Worm (Caenorhabditis elegans) whole organism, L2 larva: ENCODE results near the gene R02E4.2.

Source experiments
- C34F6.9 ChIP-seq: fragments of 150-350 bp; optimal IDR thresholded peaks from 2 replicates; lab custom pipeline; 2014; ENCODE audit warnings: missing biosample characterization, missing genetic modification characterization
- F13H6.1 ChIP-seq: sonication (generic microtip); optimal IDR thresholded peaks from 2 replicates; lab custom pipeline; 2016; ENCODE audit warnings: missing genetic modification characterization, missing compliant biosample characterization
- R02D3.7 ChIP-seq: fragments of 150-350 bp; optimal IDR thresholded peaks from 2 replicates; lab custom pipeline; 2014; ENCODE audit warnings: missing biosample characterization, missing genetic modification characterization
- Y55F3AM.14 ChIP-seq: fragments of 200-800 bp; sonication (Bioruptor generic); optimal IDR thresholded peaks from 2 replicates; lab custom pipeline; 2018; ENCODE audit warnings: mild to moderate bottlenecking, missing genetic modification characterization, missing compliant biosample characterization
- alr-1 ChIP-seq: fragments of 150-350 bp; optimal IDR thresholded peaks from 2 replicates; lab custom pipeline; 2014; ENCODE audit warnings: missing biosample characterization, missing genetic modification characterization
- aly-2 ChIP-seq: fragments of 150-350 bp; optimal IDR thresholded peaks from 2 replicates; lab custom pipeline; 2014; ENCODE audit warnings: missing biosample characterization, missing genetic modification characterization
- ama-1 ChIP-seq: fragments of 150-350 bp; optimal IDR thresholded peaks from 2 replicates; lab custom pipeline; 2018; ENCODE audit warnings: inconsistent platforms
- ceh-16 ChIP-seq: fragments of 150-350 bp; optimal IDR thresholded peaks from 2 replicates; lab custom pipeline; 2014; ENCODE audit warnings: missing biosample characterization, missing genetic modification characterization
- ceh-82 ChIP-seq: fragments of 150-350 bp; optimal IDR thresholded peaks from 2 replicates; lab custom pipeline; 2014; ENCODE audit warnings: missing biosample characterization, missing genetic modification characterization
- crh-2 ChIP-seq: sonication (generic microtip); optimal IDR thresholded peaks from 2 replicates; lab custom pipeline; 2017; ENCODE audit warnings: missing biosample characterization, missing genetic modification characterization
- egl-27 ChIP-seq: sonication (generic microtip); optimal IDR thresholded peaks from 3 replicates; lab custom pipeline; 2017; ENCODE audit warnings: missing biosample characterization, missing genetic modification reagents, missing genetic modification characterization
- elt-1 ChIP-seq: fragments of 150-350 bp; optimal IDR thresholded peaks from 2 replicates; lab custom pipeline; 2014; ENCODE audit warnings: missing biosample characterization, missing genetic modification characterization
- elt-3 ChIP-seq: sonication (generic microtip); optimal IDR thresholded peaks from 2 replicates; lab custom pipeline; 2017; ENCODE audit warnings: missing biosample characterization, missing genetic modification characterization
- fos-1 ChIP-seq: fragments of 150-350 bp; optimal IDR thresholded peaks from 2 replicates; lab custom pipeline; 2014; ENCODE audit warnings: missing biosample characterization, missing genetic modification characterization
- gmeb-1 ChIP-seq: fragments of 150-350 bp; optimal IDR thresholded peaks from 2 replicates; lab custom pipeline; 2014; ENCODE audit warnings: missing biosample characterization, missing genetic modification characterization
- lin-11 ChIP-seq: fragments of 150-350 bp; sonication (generic microtip); optimal IDR thresholded peaks from 2 replicates; lab custom pipeline; 2014; ENCODE audit warnings: missing biosample characterization, missing genetic modification characterization, inconsistent platforms, mixed read lengths
- lin-13 ChIP-seq: fragments of 150-350 bp; optimal IDR thresholded peaks from 2 replicates; lab custom pipeline; 2014; ENCODE audit warnings: missing biosample characterization, missing genetic modification reagents, missing genetic modification characterization
- lin-39 ChIP-seq: fragments of 150-350 bp; optimal IDR thresholded peaks from 2 replicates; lab custom pipeline; 2014; ENCODE audit warnings: missing biosample characterization, missing genetic modification reagents, missing genetic modification characterization
- lsy-2 ChIP-seq, 2 experiments: fragments of 150-350 bp in 1 of 2; sonication (generic microtip) in 1 of 2; optimal IDR thresholded peaks; 2 replicates each; lab custom pipeline; 2014 to 2017; ENCODE audit warnings: missing biosample characterization in 2 of 2, missing genetic modification characterization in 2 of 2
- mab-5 ChIP-seq: fragments of 150-350 bp; optimal IDR thresholded peaks from 2 replicates; lab custom pipeline; 2014; ENCODE audit warnings: missing biosample characterization, missing genetic modification characterization
- mdl-1 ChIP-seq, 2 experiments: fragments of 150-350 bp in 1 of 2; sonication (generic microtip) in 1 of 2; optimal IDR thresholded peaks; 2 replicates each; lab custom pipeline; 2017; ENCODE audit warnings: missing biosample characterization in 2 of 2, missing genetic modification characterization in 2 of 2
- nhr-11 ChIP-seq: fragments of 150-350 bp; optimal IDR thresholded peaks from 2 replicates; lab custom pipeline; 2014; ENCODE audit warnings: missing biosample characterization, missing genetic modification characterization
- nhr-12 ChIP-seq: fragments of 150-350 bp; optimal IDR thresholded peaks from 2 replicates; lab custom pipeline; 2014; ENCODE audit warnings: missing biosample characterization, missing genetic modification characterization
- nhr-129 ChIP-seq: fragments of 150-350 bp; optimal IDR thresholded peaks from 2 replicates; lab custom pipeline; 2014; ENCODE audit warnings: missing biosample characterization, missing genetic modification characterization
- nhr-21 ChIP-seq: fragments of 150-350 bp; optimal IDR thresholded peaks from 2 replicates; lab custom pipeline; 2014; ENCODE audit warnings: missing biosample characterization, missing genetic modification characterization
- nhr-23 ChIP-seq: fragments of 150-350 bp; optimal IDR thresholded peaks from 2 replicates; lab custom pipeline; 2014; ENCODE audit warnings: missing biosample characterization, missing genetic modification reagents, missing genetic modification characterization
- nhr-237 ChIP-seq: fragments of 150-350 bp; optimal IDR thresholded peaks from 2 replicates; lab custom pipeline; 2014; ENCODE audit warnings: missing biosample characterization, missing genetic modification characterization
- nhr-25 ChIP-seq: fragments of 150-350 bp; sonication (generic microtip); optimal IDR thresholded peaks from 3 replicates; lab custom pipeline; 2014; ENCODE audit warnings: missing biosample characterization, missing genetic modification characterization
- nhr-6 ChIP-seq: fragments of 150-350 bp; optimal IDR thresholded peaks from 2 replicates; lab custom pipeline; 2014; ENCODE audit warnings: missing biosample characterization, missing genetic modification characterization
- peb-1 ChIP-seq: fragments of 150-350 bp; optimal IDR thresholded peaks from 2 replicates; lab custom pipeline; 2014; ENCODE audit warnings: missing biosample characterization, missing genetic modification characterization
- sem-4 ChIP-seq: fragments of 150-350 bp; optimal IDR thresholded peaks from 2 replicates; lab custom pipeline; 2014; ENCODE audit warnings: missing biosample characterization, missing genetic modification reagents, missing genetic modification characterization
- skn-1 ChIP-seq: sonication (generic microtip); optimal IDR thresholded peaks from 2 replicates; lab custom pipeline; 2017; ENCODE audit warnings: missing biosample characterization, missing genetic modification characterization
- sma-9 ChIP-seq, 2 experiments: fragments of 150-350 bp in 1 of 2; sonication (generic microtip) in 1 of 2; optimal IDR thresholded peaks; 2 replicates each; lab custom pipeline; 2014 to 2016; ENCODE audit warnings: missing genetic modification characterization in 2 of 2, mild to moderate bottlenecking in 1 of 2, missing biosample characterization in 1 of 2, missing compliant biosample characterization in 1 of 2, missing genetic modification reagents in 1 of 2, moderate library complexity in 1 of 2
- snpc-4 ChIP-seq: fragments of 150-350 bp; optimal IDR thresholded peaks from 2 replicates; lab custom pipeline; 2014; ENCODE audit warnings: missing biosample characterization, missing genetic modification characterization
- unc-39 ChIP-seq: fragments of 150-350 bp; optimal IDR thresholded peaks from 2 replicates; lab custom pipeline; 2014; ENCODE audit warnings: missing biosample characterization, missing genetic modification characterization
- unc-55 ChIP-seq: fragments of 150-350 bp; sonication (generic microtip); optimal IDR thresholded peaks from 3 replicates; lab custom pipeline; 2014; ENCODE audit warnings: missing biosample characterization, missing genetic modification reagents, missing genetic modification characterization
- zag-1 ChIP-seq: fragments of 150-350 bp; optimal IDR thresholded peaks from 2 replicates; lab custom pipeline; 2014; ENCODE audit warnings: missing biosample characterization, missing genetic modification characterization
- ztf-1 ChIP-seq: fragments of 200-800 bp; sonication (Bioruptor generic); conservative IDR thresholded peaks from 2 replicates; pipeline ENCODE4 v1.3.6; 2022; ENCODE audit warnings: missing genetic modification characterization, missing compliant biosample characterization
- ztf-4 ChIP-seq: fragments of 150-350 bp; optimal IDR thresholded peaks from 2 replicates; lab custom pipeline; 2014; ENCODE audit warnings: missing biosample characterization, missing genetic modification characterization

R02E4.2 gene

ce11 chrX:4075934-4076333 is 31.3 kb upstream of the R02E4.2 start:
- TF ChIP-seq nhr-12 (tag; lab: Kevin White, UChicago) (no peak), lsy-2 (tag; optimal IDR thresholded peaks at IDR 0.05; lab: Kevin White, UChicago) (peak in 1 of 2 experiments; percentile 6), sma-9 (GFP tag; optimal IDR thresholded peaks at IDR 0.05; lab: Kevin White, UChicago) (peak; percentile 14), sma-9 (tag; optimal IDR thresholded peaks at IDR 0.05; lab: Kevin White, UChicago) (no peak), F13H6.1 (tag; lab: Kevin White, UChicago) (peak; percentile 36)
- TF ChIP-seq, all 48 proteins: peak for 3

ce11 chrX:4079264-4079663 is 28.0 kb upstream of the R02E4.2 start, which contains the start of gene T06F4.1:
Gene T06F4.1, minus strand, starts transcription at chrX:4079364.
- no peak for TF ChIP-seq lin-13 (GFP tag; lab: Kevin White, UChicago)
- no peak for TF ChIP-seq lin-39 (tag; lab: Kevin White, UChicago)
- TF ChIP-seq sem-4 = no peak
- no peak for TF ChIP-seq nhr-12 (tag; lab: Kevin White, UChicago)
- TF ChIP-seq ceh-82 (tag; lab: Kevin White, UChicago) = no peak
- TF ChIP-seq crh-2 (tag; lab: Kevin White, UChicago) = no peak
- TF ChIP-seq fos-1 = no peak
- no peak for TF ChIP-seq nhr-21 (tag; lab: Kevin White, UChicago)
- no peak for TF ChIP-seq R02D3.7 (tag; lab: Kevin White, UChicago)
- TF ChIP-seq unc-39 (tag; lab: Kevin White, UChicago) = no peak
- TF ChIP-seq ztf-1 (GFP tag; lab: Robert Waterston, UW) = no peak

- TF ChIP-seq snpc-4 (no peak), elt-3 (tag; lab: Kevin White, UChicago) (no peak), ama-1 (lab: Kevin White, UChicago) (no peak), gmeb-1 (tag; lab: Kevin White, UChicago) (no peak), lin-13 (GFP tag; lab: Kevin White, UChicago) (no peak), nhr-25 (tag; lab: Kevin White, UChicago) (no peak), mab-5 (tag; lab: Kevin White, UChicago) (no peak), nhr-129 (tag; lab: Kevin White, UChicago) (no peak), aly-2 (tag; lab: Kevin White, UChicago) (no peak), alr-1 (no peak), ztf-4 (tag; lab: Kevin White, UChicago) (no peak), unc-39 (tag; lab: Kevin White, UChicago) (no peak), skn-1 (tag; lab: Kevin White, UChicago) (no peak), C34F6.9 (tag; lab: Kevin White, UChicago) (no peak), sem-4 (no peak), lin-11 (tag; lab: Kevin White, UChicago) (no peak), elt-1 (tag; lab: Kevin White, UChicago) (no peak), lin-39 (tag; lab: Kevin White, UChicago) (no peak), ztf-1 (GFP tag; lab: Robert Waterston, UW) (no peak)
These were observed 21.8 kb upstream of the R02E4.2 start for ce11 chrX:4085489-4085888.

- TF ChIP-seq unc-55 = peak; percentile 6
- TF ChIP-seq zag-1 (tag; lab: Kevin White, UChicago) = no peak
- TF ChIP-seq mab-5 (tag; lab: Kevin White, UChicago) = no peak
These were observed 18.3 kb upstream of the R02E4.2 start for ce11 chrX:4088943-4089342.

ce11 chrX:4094979-4095378 is 12.3 kb upstream of the R02E4.2 start:
- TF ChIP-seq elt-1 (tag; lab: Kevin White, UChicago) (no peak), nhr-6 (tag; lab: Kevin White, UChicago) (no peak), ceh-82 (tag; lab: Kevin White, UChicago) (no peak), unc-55 (peak; percentile 0), mab-5 (tag; lab: Kevin White, UChicago) (peak; percentile 61), nhr-12 (tag; lab: Kevin White, UChicago) (no peak), lin-11 (tag; lab: Kevin White, UChicago) (no peak), mdl-1 (tag; optimal IDR thresholded peaks at IDR 0.05; lab: Kevin White, UChicago) (no peak)

- TF ChIP-seq nhr-129 (tag; lab: Kevin White, UChicago) (no peak), mab-5 (tag; lab: Kevin White, UChicago) (no peak), egl-27 (tag; lab: Kevin White, UChicago) (no peak), nhr-11 (tag; lab: Kevin White, UChicago) (no peak), nhr-23 (tag; lab: Kevin White, UChicago) (no peak), elt-1 (tag; lab: Kevin White, UChicago) (no peak), Y55F3AM.14 (no peak), ceh-16 (tag; lab: Kevin White, UChicago) (no peak), snpc-4 (no peak), fos-1 (no peak), ama-1 (lab: Kevin White, UChicago) (no peak), C34F6.9 (tag; lab: Kevin White, UChicago) (no peak), peb-1 (tag; lab: Kevin White, UChicago) (no peak), sma-9 (GFP tag; optimal IDR thresholded peaks at IDR 0.05; lab: Kevin White, UChicago) (no peak), sma-9 (tag; optimal IDR thresholded peaks at IDR 0.05; lab: Kevin White, UChicago) (no peak), gmeb-1 (tag; lab: Kevin White, UChicago) (no peak), nhr-12 (tag; lab: Kevin White, UChicago) (no peak), lin-13 (GFP tag; lab: Kevin White, UChicago) (no peak), nhr-237 (tag; lab: Kevin White, UChicago) (no peak), R02D3.7 (tag; lab: Kevin White, UChicago) (no peak)
These were observed 6.8 kb upstream of the R02E4.2 start, which contains the start of gene clh-4 for ce11 chrX:4100473-4100872. Gene clh-4, minus strand, starts transcription at chrX:4100573.
